Worm (Caenorhabditis elegans) whole organism, young adult: ENCODE measurements around the gene F13A2.5.

Experiments
- B0019.2 ChIP-seq: fragments of 200-800 bp; sonication (Bioruptor generic); conservative IDR thresholded peaks from 2 replicates; pipeline ENCODE4 v1.3.6; 2022; ENCODE audit warnings: missing genetic modification reagents, missing genetic modification characterization, missing compliant biosample characterization
- B0336.3 ChIP-seq: fragments of 200-800 bp; sonication (Bioruptor generic); IDR thresholded peaks from 2 replicates; pipeline ENCODE4 v1.3.6; 2022; ENCODE audit warnings: missing genetic modification characterization, missing compliant biosample characterization
- D2030.7 ChIP-seq: fragments of 200-800 bp; sonication (Bioruptor generic); IDR thresholded peaks from 2 replicates; pipeline ENCODE4 v1.3.6; 2022; ENCODE audit warnings: missing genetic modification reagents, missing genetic modification characterization, missing compliant biosample characterization
- F33H1.4 ChIP-seq: fragments of 200-800 bp; sonication (Bioruptor generic); IDR thresholded peaks from 2 replicates; pipeline ENCODE4 v1.3.6; 2022; ENCODE audit warnings: missing genetic modification reagents, missing genetic modification characterization, missing compliant biosample characterization
- F39B2.1 ChIP-seq: fragments of 200-800 bp; sonication (Bioruptor generic); IDR thresholded peaks from 2 replicates; pipeline ENCODE4 v1.3.6; 2022; ENCODE audit warnings: missing genetic modification reagents, missing genetic modification characterization, missing compliant biosample characterization
- F49E8.2 ChIP-seq: sonication (generic microtip); optimal IDR thresholded peaks from 3 replicates; lab custom pipeline; 2017; ENCODE audit warnings: missing genetic modification characterization, mild to moderate bottlenecking, missing compliant biosample characterization, antibody characterized with exemption, moderate library complexity; ENCODE audit not compliant: insufficient read depth
- F57A8.1 ChIP-seq: fragments of 200-800 bp; sonication (Bioruptor generic); optimal IDR thresholded peaks from 2 replicates; lab custom pipeline; 2018; ENCODE audit warnings: mild to moderate bottlenecking, missing genetic modification characterization, moderate library complexity, missing compliant biosample characterization
- K12H6.12 ChIP-seq: fragments of 200-800 bp; sonication (Bioruptor generic); optimal IDR thresholded peaks from 2 replicates; lab custom pipeline; 2018; ENCODE audit warnings: mild to moderate bottlenecking, missing genetic modification characterization, missing compliant biosample characterization
- Y53F4B.3 ChIP-seq: fragments of 200-800 bp; sonication (Bioruptor generic); IDR thresholded peaks from 2 replicates; pipeline ENCODE4 v1.3.6; 2022; ENCODE audit warnings: missing genetic modification reagents, missing genetic modification characterization, missing compliant biosample characterization
- Y79H2A.3 ChIP-seq: fragments of 200-800 bp; sonication (Bioruptor generic); conservative IDR thresholded peaks from 2 replicates; pipeline ENCODE4 v1.3.6; 2022; ENCODE audit warnings: missing genetic modification reagents, missing genetic modification characterization, missing compliant biosample characterization
- aptf-3 ChIP-seq: fragments of 200-800 bp; sonication (Bioruptor generic); IDR thresholded peaks from 2 replicates; pipeline ENCODE4 v1.3.6; 2022; ENCODE audit warnings: missing genetic modification characterization, missing compliant biosample characterization
- attf-3 ChIP-seq: fragments of 200-800 bp; sonication (Bioruptor generic); conservative IDR thresholded peaks from 2 replicates; pipeline ENCODE4 v1.3.6; 2022; ENCODE audit warnings: missing genetic modification reagents, missing genetic modification characterization, missing compliant biosample characterization
- attf-6 ChIP-seq: fragments of 200-800 bp; sonication (Bioruptor generic); IDR thresholded peaks from 2 replicates; pipeline ENCODE4 v1.3.6; 2022; ENCODE audit warnings: missing genetic modification reagents, missing genetic modification characterization, missing compliant biosample characterization
- ccch-3 ChIP-seq: fragments of 200-800 bp; sonication (Bioruptor generic); optimal IDR thresholded peaks from 2 replicates; lab custom pipeline; 2018; ENCODE audit warnings: mild to moderate bottlenecking, missing genetic modification characterization, missing compliant biosample characterization
- ceh-100 ChIP-seq: fragments of 200-800 bp; sonication (Bioruptor generic); IDR thresholded peaks from 2 replicates; pipeline ENCODE4 v1.3.6; 2022; ENCODE audit warnings: missing genetic modification reagents, missing genetic modification characterization, missing compliant biosample characterization
- ceh-27 ChIP-seq: fragments of 200-800 bp; sonication (Bioruptor generic); optimal IDR thresholded peaks from 2 replicates; lab custom pipeline; 2018; ENCODE audit warnings: mild to moderate bottlenecking, missing genetic modification characterization, moderate library complexity, missing compliant biosample characterization
- ceh-40 ChIP-seq: fragments of 200-800 bp; sonication (Bioruptor generic); IDR thresholded peaks from 2 replicates; pipeline ENCODE4 v1.3.6; 2022; ENCODE audit warnings: missing genetic modification characterization, missing compliant biosample characterization
- ceh-91 ChIP-seq: fragments of 200-800 bp; sonication (Bioruptor generic); IDR thresholded peaks from 2 replicates; pipeline ENCODE4 v1.3.6; 2022; ENCODE audit warnings: missing genetic modification reagents, missing genetic modification characterization, missing compliant biosample characterization
- die-1 ChIP-seq: sonication (generic microtip); optimal IDR thresholded peaks from 2 replicates; lab custom pipeline; 2016; ENCODE audit warnings: missing genotype, mild to moderate bottlenecking, missing genetic modification characterization, missing compliant biosample characterization
- dox-1 ChIP-seq: fragments of 200-800 bp; sonication (Bioruptor generic); IDR thresholded peaks from 2 replicates; pipeline ENCODE4 v1.3.6; 2022; ENCODE audit warnings: missing genetic modification reagents, missing genetic modification characterization, missing compliant biosample characterization
- egl-18 ChIP-seq: fragments of 200-800 bp; sonication (Bioruptor generic); IDR thresholded peaks from 2 replicates; pipeline ENCODE4 v1.3.6; 2022; ENCODE audit warnings: missing genetic modification reagents, missing genetic modification characterization, missing compliant biosample characterization
- egrh-3 ChIP-seq: fragments of 200-800 bp; sonication (Bioruptor generic); IDR thresholded peaks from 2 replicates; pipeline ENCODE4 v1.3.6; 2022; ENCODE audit warnings: missing genetic modification reagents, missing genetic modification characterization, missing compliant biosample characterization
- hlh-26 ChIP-seq: fragments of 200-800 bp; sonication (Bioruptor generic); conservative IDR thresholded peaks from 2 replicates; pipeline ENCODE4 v1.3.6; 2022; ENCODE audit warnings: missing genetic modification reagents, missing genetic modification characterization, missing compliant biosample characterization
- hmg-1.2 ChIP-seq: fragments of 200-800 bp; sonication (Bioruptor generic); IDR thresholded peaks from 2 replicates; pipeline ENCODE4 v1.3.6; 2022; ENCODE audit warnings: missing genetic modification reagents, missing genetic modification characterization, missing compliant biosample characterization
- let-526 ChIP-seq: fragments of 200-800 bp; sonication (Bioruptor generic); IDR thresholded peaks from 2 replicates; pipeline ENCODE4 v1.3.6; 2022; ENCODE audit warnings: missing genetic modification reagents, missing genetic modification characterization, missing compliant biosample characterization
- lin-40 ChIP-seq: sonication (generic microtip); optimal IDR thresholded peaks from 2 replicates; lab custom pipeline; 2016; ENCODE audit warnings: missing genetic modification characterization, mild to moderate bottlenecking, missing compliant biosample characterization, missing genotype, missing genetic modification reagents
- lin-54 ChIP-seq: fragments of 200-800 bp; sonication (Bioruptor generic); optimal IDR thresholded peaks from 2 replicates; lab custom pipeline; 2018; ENCODE audit warnings: mild to moderate bottlenecking, missing genetic modification characterization, missing compliant biosample characterization
- lsl-1 ChIP-seq: fragments of 200-800 bp; sonication (Bioruptor generic); optimal IDR thresholded peaks from 2 replicates; lab custom pipeline; 2018; ENCODE audit warnings: mild to moderate bottlenecking, missing genetic modification characterization, moderate library complexity, missing compliant biosample characterization
- lsy-27 ChIP-seq: sonication (generic microtip); optimal IDR thresholded peaks from 2 replicates; lab custom pipeline; 2017; ENCODE audit warnings: missing genetic modification characterization, mild to moderate bottlenecking, missing compliant biosample characterization, antibody characterized with exemption, missing genotype, borderline replicate concordance; ENCODE audit not compliant: insufficient read depth
- madf-6 ChIP-seq: fragments of 200-800 bp; sonication (Bioruptor generic); IDR thresholded peaks from 2 replicates; pipeline ENCODE4 v1.3.6; 2022; ENCODE audit warnings: missing genetic modification reagents, missing genetic modification characterization, missing compliant biosample characterization
- madf-8 ChIP-seq: fragments of 200-800 bp; sonication (Bioruptor generic); conservative IDR thresholded peaks from 2 replicates; pipeline ENCODE4 v1.3.6; 2022; ENCODE audit warnings: missing genetic modification reagents, missing genetic modification characterization, missing compliant biosample characterization
- mel-28 ChIP-seq: sonication (generic microtip); optimal IDR thresholded peaks from 2 replicates; lab custom pipeline; 2016; ENCODE audit warnings: borderline replicate concordance, mild to moderate bottlenecking, missing genetic modification characterization, missing compliant biosample characterization
- nfya-2 ChIP-seq: fragments of 200-800 bp; sonication (Bioruptor generic); IDR thresholded peaks from 2 replicates; pipeline ENCODE4 v1.3.6; 2022; ENCODE audit warnings: missing genetic modification reagents, missing genetic modification characterization, missing compliant biosample characterization
- nhr-90 ChIP-seq: sonication (generic microtip); optimal IDR thresholded peaks from 2 replicates; lab custom pipeline; 2016; ENCODE audit warnings: missing genotype, mild to moderate bottlenecking, missing genetic modification characterization, missing compliant biosample characterization
- rcor-1 ChIP-seq: fragments of 200-800 bp; sonication (Bioruptor generic); IDR thresholded peaks from 2 replicates; pipeline ENCODE4 v1.3.6; 2022; ENCODE audit warnings: missing genetic modification reagents, missing genetic modification characterization, missing compliant biosample characterization
- repo-1 ChIP-seq: sonication (generic microtip); optimal IDR thresholded peaks from 2 replicates; lab custom pipeline; 2017; ENCODE audit warnings: mild to moderate bottlenecking, missing genetic modification characterization, missing compliant biosample characterization
- sdz-38 ChIP-seq: sonication (generic microtip); optimal IDR thresholded peaks from 2 replicates; lab custom pipeline; 2016; ENCODE audit warnings: missing genotype, missing genetic modification characterization, missing compliant biosample characterization
- snpc-3.4 ChIP-seq: sonication (generic microtip); optimal IDR thresholded peaks from 2 replicates; lab custom pipeline; 2017; ENCODE audit warnings: missing genetic modification characterization, mild to moderate bottlenecking, missing compliant biosample characterization, antibody characterized with exemption, moderate library complexity, missing genotype, missing genetic modification reagents
- snpc-4 ChIP-seq, 5 experiments: fragments of 150-350 bp in 1 of 5; sonication (generic microtip) in 4 of 5; optimal IDR thresholded peaks; 2 replicates each; lab custom pipeline; 2014 to 2018; ENCODE audit warnings: missing genetic modification characterization in 5 of 5, missing biosample characterization in 3 of 5, antibody characterized with exemption in 2 of 5, mild to moderate bottlenecking in 2 of 5, missing compliant biosample characterization in 2 of 5, missing genotype in 2 of 5, moderate library complexity in 2 of 5, missing genetic modification reagents in 1 of 5
- tbp1 ChIP-seq: fragments of 200-800 bp; sonication (Bioruptor generic); optimal IDR thresholded peaks from 2 replicates; lab custom pipeline; 2018; ENCODE audit warnings: mild to moderate bottlenecking, missing genetic modification characterization, missing compliant biosample characterization
- unc-62 ChIP-seq: fragments of 150-350 bp; optimal IDR thresholded peaks from 2 replicates; lab custom pipeline; 2014; ENCODE audit warnings: missing biosample characterization, missing genetic modification reagents, missing genetic modification characterization
- ztf-18 ChIP-seq: sonication (generic microtip); optimal IDR thresholded peaks from 2 replicates; lab custom pipeline; 2016; ENCODE audit warnings: missing genotype, mild to moderate bottlenecking, missing genetic modification characterization, missing compliant biosample characterization
- ztf-22 ChIP-seq: fragments of 200-800 bp; sonication (Bioruptor generic); optimal IDR thresholded peaks from 2 replicates; lab custom pipeline; 2018; ENCODE audit warnings: mild to moderate bottlenecking, missing genetic modification characterization, moderate library complexity, missing compliant biosample characterization
- ztf-25 ChIP-seq: fragments of 200-800 bp; sonication (Bioruptor generic); IDR thresholded peaks from 2 replicates; pipeline ENCODE4 v1.3.6; 2022; ENCODE audit warnings: missing genetic modification reagents, missing genetic modification characterization, missing compliant biosample characterization
- ztf-26 ChIP-seq: sonication (generic microtip); optimal IDR thresholded peaks from 2 replicates; lab custom pipeline; 2017; ENCODE audit warnings: missing genetic modification characterization, missing compliant biosample characterization

The F13A2.5 gene

DNA sequence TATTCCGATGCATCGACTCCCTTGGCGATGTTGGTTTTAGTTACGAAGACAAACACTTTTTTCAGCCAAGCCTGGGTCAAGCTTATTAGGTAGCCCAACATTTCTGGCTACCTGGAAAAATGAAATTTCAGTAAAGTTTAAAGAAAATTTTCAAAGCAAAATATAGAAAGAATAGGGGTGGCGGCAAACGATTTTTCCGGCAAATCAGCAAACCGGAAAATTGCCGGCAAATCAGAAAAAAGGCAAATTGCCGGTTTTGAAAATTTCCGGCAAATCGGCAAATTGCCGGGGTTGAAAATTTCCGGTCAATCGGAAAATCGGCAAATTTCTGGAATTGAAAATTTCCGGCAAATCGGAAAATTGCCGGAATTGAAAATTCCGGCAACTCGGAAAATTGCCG is 24.1 kb downstream of the F13A2.5 start, which contains the start of gene F32D1.8:
Gene F32D1.8 (minus strand): TSS at position 101 of the 400 bp plus-strand sequence.
- TF ChIP-seq K12H6.12 (tag; lab: Kevin White, UChicago) = no peak
- no peak for TF ChIP-seq egrh-3 (GFP tag; lab: Robert Waterston, UW)
- TF ChIP-seq let-526 (GFP tag; lab: Robert Waterston, UW) = no peak
- TF ChIP-seq ceh-100 (GFP tag; lab: Robert Waterston, UW) = no peak
- TF ChIP-seq nfya-2 (GFP tag; lab: Robert Waterston, UW) = no peak
- TF ChIP-seq dox-1 (GFP tag; lab: Robert Waterston, UW) = no peak
- TF ChIP-seq lin-40 (tag; lab: Kevin White, UChicago) = no peak
- TF ChIP-seq die-1 (tag; lab: Kevin White, UChicago) = no peak
- TF ChIP-seq hmg-1.2 (GFP tag; lab: Robert Waterston, UW) = no peak
- no peak for TF ChIP-seq hlh-26
- TF ChIP-seq repo-1 (tag; lab: Kevin White, UChicago) = no peak
- TF ChIP-seq ztf-26 (tag; lab: Kevin White, UChicago) = no peak
- no peak for TF ChIP-seq Y79H2A.3 (GFP tag; lab: Robert Waterston, UW)
- no peak for TF ChIP-seq B0336.3 (GFP tag; lab: Robert Waterston, UW)
- no peak for TF ChIP-seq ztf-25
- TF ChIP-seq tbp1 (GFP tag; lab: Kevin White, UChicago) = no peak
- no peak for TF ChIP-seq ztf-18 (tag; lab: Kevin White, UChicago)
- no peak for TF ChIP-seq F49E8.2 (tag; lab: Kevin White, UChicago)
- TF ChIP-seq rcor-1 = no peak

DNA sequence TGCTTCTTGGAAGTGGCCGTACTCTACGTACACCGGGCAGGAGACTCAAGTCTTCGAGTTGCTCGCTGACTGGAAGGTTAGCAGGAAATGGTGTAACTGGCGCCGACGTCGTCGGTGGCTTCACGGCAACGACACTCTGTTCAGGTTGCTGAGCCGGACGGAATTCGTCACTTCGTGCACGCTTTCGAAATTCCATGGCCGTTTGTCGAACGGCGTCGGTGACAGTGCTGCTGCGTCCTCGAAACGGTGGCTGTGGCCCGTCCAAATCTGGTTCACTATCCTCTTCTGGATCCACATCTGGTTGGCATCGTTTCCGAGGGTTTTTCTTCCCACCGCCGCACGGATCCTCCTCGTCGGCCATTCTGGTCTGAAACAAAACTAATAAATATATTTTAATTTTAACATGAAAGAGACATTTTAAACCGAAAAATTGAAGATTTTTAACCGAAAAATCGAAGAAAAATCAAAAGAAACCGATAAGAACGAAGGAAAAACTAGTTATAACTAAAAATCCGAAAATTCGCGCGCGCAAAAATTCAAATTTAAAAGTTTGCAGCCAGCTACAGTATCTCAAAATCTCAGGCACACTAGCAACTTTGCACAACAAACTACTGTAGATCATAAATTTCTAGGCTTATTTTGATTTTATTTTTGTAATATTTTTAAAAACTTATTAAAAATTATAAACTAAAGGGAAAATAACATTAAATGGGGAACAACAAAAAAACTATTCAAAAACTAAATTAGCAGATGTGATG is 25.8 kb downstream of the F13A2.5 start, which contains the start of gene F32D1.7:
Gene F32D1.7 (minus strand): TSS at position 367 of the 758 bp plus-strand sequence.
- no peak for TF ChIP-seq egl-18 (GFP tag; lab: Robert Waterston, UW)
- TF ChIP-seq F33H1.4 (GFP tag; lab: Robert Waterston, UW) = peak; percentile 78
- TF ChIP-seq ceh-27 (GFP tag; lab: Kevin White, UChicago) = no peak
- no peak for TF ChIP-seq hmg-1.2 (GFP tag; lab: Robert Waterston, UW)
- TF ChIP-seq ztf-22 (GFP tag; lab: Kevin White, UChicago) = no peak
- TF ChIP-seq lin-54 = peak; percentile 91
- TF ChIP-seq F39B2.1 (GFP tag; lab: Robert Waterston, UW) = no peak
- TF ChIP-seq ceh-40 (GFP tag; lab: Robert Waterston, UW) = no peak
- TF ChIP-seq mel-28 (tag; lab: Kevin White, UChicago) = no peak
- no peak for TF ChIP-seq Y53F4B.3 (GFP tag; lab: Robert Waterston, UW)
- no peak for TF ChIP-seq ccch-3 (GFP tag; lab: Kevin White, UChicago)
- no peak for TF ChIP-seq attf-3 (GFP tag; lab: Robert Waterston, UW)
- TF ChIP-seq madf-8 (GFP tag; lab: Robert Waterston, UW) = peak; percentile 98
- peak; percentile 91 for TF ChIP-seq ceh-91 (GFP tag; lab: Robert Waterston, UW)
- TF ChIP-seq sdz-38 (tag; lab: Kevin White, UChicago) = no peak
- peak; percentile 99 for TF ChIP-seq madf-6 (GFP tag; lab: Robert Waterston, UW)
- peak; percentile 70 for TF ChIP-seq snpc-3.4 (tag; lab: Kevin White, UChicago)
- no peak for TF ChIP-seq F57A8.1
- no peak for TF ChIP-seq aptf-3 (GFP tag; lab: Robert Waterston, UW)
- TF ChIP-seq attf-6 (GFP tag; lab: Robert Waterston, UW) = no peak
- peak; percentile 6 for TF ChIP-seq snpc-4 (GFP tag; optimal IDR thresholded peaks at IDR 0.05; lab: Kevin White, UChicago)
- peak in 1 of 4 experiments; percentile 14 for TF ChIP-seq snpc-4 (tag; optimal IDR thresholded peaks at IDR 0.05; lab: Kevin White, UChicago)
- peak; percentile 87 for TF ChIP-seq D2030.7 (GFP tag; lab: Robert Waterston, UW)
- TF ChIP-seq nhr-90 (tag; lab: Kevin White, UChicago) = no peak
- peak; percentile 66 for TF ChIP-seq rcor-1
- TF ChIP-seq B0019.2 (GFP tag; lab: Robert Waterston, UW) = no peak
- TF ChIP-seq lsl-1 (GFP tag; lab: Kevin White, UChicago) = peak; percentile 99
- no peak for TF ChIP-seq ceh-100 (GFP tag; lab: Robert Waterston, UW)
- TF ChIP-seq unc-62 (GFP tag; lab: Kevin White, UChicago) = no peak
- no peak for TF ChIP-seq lsy-27
